Fruit fly (Drosophila melanogaster): ENCODE data around the gene CG31673.

CG31673 gene

dm6 chr2L:20811039-20811652 is 18.3 kb upstream of the CG31673 start (continued):
- TF ChIP-seq CG9876 (GFP tag; optimal IDR thresholded peaks at IDR 0.05): no peak
- no peak for TF ChIP-seq tna (GFP tag; IDR thresholded peaks at IDR 0.05; ENCODE audit: partially characterized antibody)
- no peak for TF ChIP-seq CG42726 (GFP tag; IDR thresholded peaks at IDR 0.05; ENCODE audit: partially characterized antibody)
- TF ChIP-seq ash1 (GFP tag; optimal IDR thresholded peaks at IDR 0.05): no peak
- no peak for TF ChIP-seq prd (optimal IDR thresholded peaks at IDR 0.05)
- TF ChIP-seq prd (GFP tag; IDR thresholded peaks at IDR 0.05): peak; percentile 60; the same call in 2 of the 3 replicates
- no peak for TF ChIP-seq CG4617 (GFP tag; optimal IDR thresholded peaks at IDR 0.05; ENCODE audit: borderline replicate concordance)
- TF ChIP-seq Fer2 (tag; optimal IDR thresholded peaks at IDR 0.05): no peak
- TF ChIP-seq CG7556 (GFP tag; optimal IDR thresholded peaks at IDR 0.05): peak; percentile 37
- peak; percentile 74 for TF ChIP-seq CG17359 (tag; optimal IDR thresholded peaks at IDR 0.05)
- TF ChIP-seq CG3065 (GFP tag; optimal IDR thresholded peaks at IDR 0.05): no peak
- peak; percentile 16 for TF ChIP-seq tin (GFP tag; optimal IDR thresholded peaks at IDR 0.05)
- peak; percentile 15 for TF ChIP-seq lilli (GFP tag; optimal IDR thresholded peaks at IDR 0.05)
- peak; percentile 57 for TF ChIP-seq CG8924 (tag; optimal IDR thresholded peaks at IDR 0.05)
- peak; percentile 45 for TF ChIP-seq wek (GFP tag; optimal IDR thresholded peaks at IDR 0.05)
- peak; percentile 83 for TF ChIP-seq dmrt99B (tag; optimal IDR thresholded peaks at IDR 0.05)
- no peak for TF ChIP-seq CHES-1-like (GFP tag; optimal IDR thresholded peaks at IDR 0.05)
- 0 out of 4 replicates have a peak, but pooled peaks have one; percentile 36 for TF ChIP-seq chinmo (GFP tag; IDR thresholded peaks at IDR 0.05; ENCODE audit: partially characterized antibody)
- TF ChIP-seq CG6654 (GFP tag; optimal IDR thresholded peaks at IDR 0.05): no peak
- TF ChIP-seq dpn (GFP tag; optimal IDR thresholded peaks at IDR 0.05): peak in 1 of 2 experiments; percentile 18
- no peak for TF ChIP-seq Atf3 (GFP tag; optimal IDR thresholded peaks at IDR 0.05)
- TF ChIP-seq Kr (GFP tag; optimal IDR thresholded peaks at IDR 0.05): no peak
- TF ChIP-seq CG10565 (GFP tag; optimal IDR thresholded peaks at IDR 0.05): no peak
- TF ChIP-seq CG18619 (GFP tag; optimal IDR thresholded peaks at IDR 0.05): no peak
- peak; percentile 23 for TF ChIP-seq CG4424 (GFP tag; optimal IDR thresholded peaks at IDR 0.05)
- TF ChIP-seq caup (GFP tag; optimal IDR thresholded peaks at IDR 0.05; ENCODE audit: severe bottlenecking): no peak
- TF ChIP-seq CG10462 (GFP tag; optimal IDR thresholded peaks at IDR 0.05): no peak
- peak; percentile 75 for TF ChIP-seq ci (GFP tag; IDR thresholded peaks at IDR 0.05)
- no peak for TF ChIP-seq GATAe (GFP tag; conservative IDR thresholded peaks at IDR 0.05)
- TF ChIP-seq CG15601 (tag; optimal IDR thresholded peaks at IDR 0.05): peak; percentile 18
- no peak for TF ChIP-seq CG43689 (GFP tag; IDR thresholded peaks at IDR 0.05)
- TF ChIP-seq abd-A (tag; optimal IDR thresholded peaks at IDR 0.05): no peak
- peak; percentile 53 for TF ChIP-seq NfI (GFP tag; optimal IDR thresholded peaks at IDR 0.05)
- TF ChIP-seq CG10366 (GFP tag; IDR thresholded peaks at IDR 0.05): peak; percentile 54; the same call in 1 of the 2 replicates
- TF ChIP-seq Nf-YA (GFP tag; IDR thresholded peaks at IDR 0.05): no peak
- no peak for TF ChIP-seq MESR4 (GFP tag; optimal IDR thresholded peaks at IDR 0.05)
- no peak for TF ChIP-seq en (GFP tag; optimal IDR thresholded peaks at IDR 0.05)
- no peak for TF ChIP-seq Adf1 (GFP tag; IDR thresholded peaks at IDR 0.05)
- TF ChIP-seq Awh (GFP tag; IDR thresholded peaks at IDR 0.05): peak; percentile 57; the same call in 1 of the 2 replicates
- TF ChIP-seq Hand (GFP tag; optimal IDR thresholded peaks at IDR 0.05): no peak
- no peak for TF ChIP-seq CG12104 (GFP tag; optimal IDR thresholded peaks at IDR 0.05)
- no peak for TF ChIP-seq run (tag; optimal IDR thresholded peaks at IDR 0.05)
- peak; percentile 18 for TF ChIP-seq nau (GFP tag; optimal IDR thresholded peaks at IDR 0.05)
- peak; percentile 19 for TF ChIP-seq CG12769 (tag; optimal IDR thresholded peaks at IDR 0.05)
- TF ChIP-seq CG32532 (GFP tag; IDR thresholded peaks at IDR 0.05): peak; percentile 35; the same call in 1 of the 2 replicates
- TF ChIP-seq h (optimal IDR thresholded peaks at IDR 0.05): no peak
- TF ChIP-seq gem (tag; optimal IDR thresholded peaks at IDR 0.05): peak; percentile 77
- TF ChIP-seq lab (GFP tag; optimal IDR thresholded peaks at IDR 0.05): peak; percentile 54
- no peak for TF ChIP-seq CG3847 (GFP tag; IDR thresholded peaks at IDR 0.05)
- peak; percentile 36; the same call in 1 of the 3 replicates for TF ChIP-seq CG11093 (GFP tag; IDR thresholded peaks at IDR 0.05)

All from whole organism, embryonic.